Worm (Caenorhabditis elegans) whole organism, L4 larva: Measurements from ENCODE around the gene srb-1.

Experiments
- T20F7.1 ChIP-seq: fragments of 200-800 bp; sonication (Bioruptor generic); optimal IDR thresholded peaks from 2 replicates; lab custom pipeline; 2018; ENCODE audit warnings: mild to moderate bottlenecking, missing genetic modification characterization, missing compliant biosample characterization
- aha-1 ChIP-seq: fragments of 150-350 bp; peaks from one replicate; lab custom pipeline; 2014; ENCODE audit warnings: missing biosample characterization, missing genetic modification characterization
- ceh-20 ChIP-seq: fragments of 200-800 bp; sonication (Bioruptor generic); IDR thresholded peaks from 2 replicates; pipeline ENCODE4 v1.3.6; 2022; ENCODE audit warnings: missing genetic modification reagents, missing genetic modification characterization, missing compliant biosample characterization
- ctbp-1 ChIP-seq: fragments of 200-800 bp; sonication (Bioruptor generic); IDR thresholded peaks from 2 replicates; pipeline ENCODE4 v1.3.6; 2022; ENCODE audit warnings: missing genetic modification reagents, missing genetic modification characterization, missing compliant biosample characterization
- jun-1 ChIP-seq: fragments of 150-350 bp; optimal IDR thresholded peaks from 2 replicates; lab custom pipeline; 2014; ENCODE audit warnings: missing biosample characterization, missing genetic modification reagents, missing genetic modification characterization
- mes-2 ChIP-seq: sonication (generic microtip); optimal IDR thresholded peaks from 2 replicates; lab custom pipeline; 2016; ENCODE audit warnings: missing genotype, mild to moderate bottlenecking, missing genetic modification characterization, missing compliant biosample characterization; ENCODE audit not compliant: poor library complexity, severe bottlenecking
- unc-62 ChIP-seq, 3 experiments: fragments of 150-350 bp in 1 of 3; sonication (generic microtip); optimal IDR thresholded peaks in 2 of 3; peaks in 1 of 3; 1 replicate in 1 of 3; 2 replicates in 2 of 3; lab custom pipeline; 2014 to 2017; ENCODE audit warnings: missing biosample characterization in 3 of 3, missing genetic modification characterization in 3 of 3, missing genetic modification reagents in 3 of 3, missing genotype in 1 of 3
- ztf-7 ChIP-seq: fragments of 150-350 bp; optimal IDR thresholded peaks from 2 replicates; lab custom pipeline; 2014; ENCODE audit warnings: missing biosample characterization, missing genetic modification characterization

srb-1 gene

ce11 chrII:5136296-5136767, 34.5 kb downstream of the srb-1 start, which contains the start of gene F58A6.2:
Gene F58A6.2 (plus strand): TSS chrII:5136717.
- TF ChIP-seq mes-2 (no peak), aha-1 (tag; lab: Kevin White, UChicago) (peak; percentile 59)

- TF ChIP-seq unc-62 (GFP tag; optimal IDR thresholded peaks at IDR 0.05 in 1 of 2; lab: Kevin White, UChicago) (peak in 1 of 2 experiments; percentile 90), unc-62 (tag; optimal IDR thresholded peaks at IDR 0.05; lab: Kevin White, UChicago) (no peak), T20F7.1 (GFP tag; lab: Kevin White, UChicago) (no peak)
Observed at ce11 chrII:5131800-5132199, 39.0 kb downstream of the srb-1 start.

ce11 chrII:5130081-5130480, 40.8 kb downstream of the srb-1 start, which contains the start of gene lgc-56:
Gene lgc-56 (plus strand): TSS chrII:5130381.
- no peak for TF ChIP-seq ztf-7 (tag; lab: Kevin White, UChicago)
- TF ChIP-seq jun-1 (tag; lab: Kevin White, UChicago) = no peak
- TF ChIP-seq unc-62 (GFP tag; optimal IDR thresholded peaks at IDR 0.05 in 1 of 2; lab: Kevin White, UChicago) = peak in 1 of 2 experiments; percentile 22
- no peak for TF ChIP-seq unc-62 (tag; optimal IDR thresholded peaks at IDR 0.05; lab: Kevin White, UChicago)

ce11 chrII:5120612-5121011, 50.2 kb downstream of the srb-1 start:
- peak; percentile 90; the same call in 1 of the 2 replicates for TF ChIP-seq ceh-20 (GFP tag; lab: Robert Waterston, UW)
- TF ChIP-seq ctbp-1 (GFP tag; lab: Robert Waterston, UW) = no peak
